Fruit fly (Drosophila melanogaster) whole organism, embryonic: ENCODE results near the gene Aldh.

Experiments
- CG15011 ChIP-seq: fragments of 200-800 bp; sonication (Bioruptor generic); optimal IDR thresholded peaks from 3 replicates; lab custom pipeline; 2018; ENCODE audit warnings: missing biosample characterization, mild to moderate bottlenecking, missing genetic modification characterization
- CG17568 ChIP-seq: fragments of 200-800 bp; sonication (Bioruptor generic); optimal IDR thresholded peaks from 2 replicates; lab custom pipeline; 2018; ENCODE audit warnings: missing biosample characterization, mild to moderate bottlenecking, missing genetic modification characterization, moderate library complexity
- CG2202 ChIP-seq: fragments of 200-800 bp; sonication (Bioruptor generic); optimal IDR thresholded peaks from 2 replicates; lab custom pipeline; 2018; ENCODE audit warnings: missing biosample characterization, mild to moderate bottlenecking, missing genetic modification characterization
- CG32532 ChIP-seq: fragments of 200-800 bp; sonication (Bioruptor generic); IDR thresholded peaks from 2 replicates; pipeline ENCODE4 v1.3.6; 2022; ENCODE audit warnings: missing biosample characterization, missing genetic modification characterization
- CG9437 ChIP-seq: fragments of 200-800 bp; sonication (Bioruptor generic); optimal IDR thresholded peaks from 2 replicates; lab custom pipeline; 2018; ENCODE audit warnings: missing biosample characterization, mild to moderate bottlenecking, missing genetic modification characterization
- CG9797 ChIP-seq: fragments of 200-800 bp; sonication (Bioruptor generic); optimal IDR thresholded peaks from 3 replicates; lab custom pipeline; 2018; ENCODE audit warnings: missing biosample characterization, mild to moderate bottlenecking, missing genetic modification characterization
- H2.0 ChIP-seq: fragments of 200-800 bp; sonication (Bioruptor generic); IDR thresholded peaks from 2 replicates; pipeline ENCODE4 v1.3.6; 2022; ENCODE audit warnings: missing biosample characterization, missing genetic modification characterization
- Hey ChIP-seq: fragments of 200-800 bp; sonication (Bioruptor generic); optimal IDR thresholded peaks from 3 replicates; lab custom pipeline; 2018; ENCODE audit warnings: missing biosample characterization, mild to moderate bottlenecking, missing genetic modification characterization
- Vsx1 ChIP-seq: fragments of 200-800 bp; sonication (Bioruptor generic); optimal IDR thresholded peaks from 2 replicates; lab custom pipeline; 2017; ENCODE audit warnings: missing biosample characterization, mild to moderate bottlenecking, missing genetic modification characterization, missing genetic modification reagents
- cato ChIP-seq: fragments of 200-800 bp; sonication (Bioruptor generic); optimal IDR thresholded peaks from 2 replicates; lab custom pipeline; 2016; ENCODE audit warnings: missing biosample characterization, missing genetic modification characterization, borderline replicate concordance
- caup ChIP-seq: fragments of 200-800 bp; sonication (Bioruptor generic); optimal IDR thresholded peaks from 3 replicates; lab custom pipeline; 2017; ENCODE audit warnings: missing biosample characterization, mild to moderate bottlenecking, missing genetic modification characterization, moderate library complexity; ENCODE audit not compliant: severe bottlenecking
- nau ChIP-seq: fragments of 200-800 bp; sonication (Bioruptor generic); optimal IDR thresholded peaks from 3 replicates; lab custom pipeline; 2017; ENCODE audit warnings: missing biosample characterization, mild to moderate bottlenecking, missing genetic modification characterization, missing genetic modification reagents
- psq ChIP-seq: fragments of 200-800 bp; sonication (Bioruptor generic); optimal IDR thresholded peaks from 2 replicates; lab custom pipeline; 2017; ENCODE audit warnings: missing biosample characterization, missing genetic modification characterization
- yki ChIP-seq: fragments of >200 bp; optimal IDR thresholded peaks from 3 replicates; lab custom pipeline; 2018

dm6 chr2L:9437216-9437715, 50.1 kb downstream of the Aldh start, which contains the start of gene numb:
- TF ChIP-seq Hey (tag; lab: Kevin White, UChicago) = peak; percentile 34
- no peak for TF ChIP-seq yki (lab: Kevin White, UChicago)
- no peak for TF ChIP-seq CG2202
- no peak for TF ChIP-seq psq (GFP tag; lab: Kevin White, UChicago)
- no peak for TF ChIP-seq caup (GFP tag; lab: Kevin White, UChicago)
- TF ChIP-seq cato (GFP tag; lab: Kevin White, UChicago) = no peak
- no peak for TF ChIP-seq H2.0 (GFP tag; lab: Robert Waterston, UW)
- TF ChIP-seq CG17568 (GFP tag; lab: Kevin White, UChicago) = no peak
- no peak for TF ChIP-seq CG15011 (GFP tag; lab: Kevin White, UChicago)
- no peak for TF ChIP-seq CG9437
- TF ChIP-seq CG9797 (GFP tag; lab: Kevin White, UChicago) = no peak
- no peak for TF ChIP-seq Vsx1 (GFP tag; lab: Kevin White, UChicago)
- TF ChIP-seq nau (GFP tag; lab: Kevin White, UChicago) = no peak
- TF ChIP-seq CG32532 (GFP tag; lab: Robert Waterston, UW) = peak; percentile 39
